Fruit fly (Drosophila melanogaster): Measurements from ENCODE around the gene Peritrophin-A.
A peak's percentile ranks its signal among the peaks of the same experiment; 100 is the strongest.
"Not testable (repeated sequence)": the region's sequence is repeated elsewhere in the genome, so short reads cannot be mapped to it uniquely, and the experiment has no call there.

Peritrophin-A gene

DNA sequence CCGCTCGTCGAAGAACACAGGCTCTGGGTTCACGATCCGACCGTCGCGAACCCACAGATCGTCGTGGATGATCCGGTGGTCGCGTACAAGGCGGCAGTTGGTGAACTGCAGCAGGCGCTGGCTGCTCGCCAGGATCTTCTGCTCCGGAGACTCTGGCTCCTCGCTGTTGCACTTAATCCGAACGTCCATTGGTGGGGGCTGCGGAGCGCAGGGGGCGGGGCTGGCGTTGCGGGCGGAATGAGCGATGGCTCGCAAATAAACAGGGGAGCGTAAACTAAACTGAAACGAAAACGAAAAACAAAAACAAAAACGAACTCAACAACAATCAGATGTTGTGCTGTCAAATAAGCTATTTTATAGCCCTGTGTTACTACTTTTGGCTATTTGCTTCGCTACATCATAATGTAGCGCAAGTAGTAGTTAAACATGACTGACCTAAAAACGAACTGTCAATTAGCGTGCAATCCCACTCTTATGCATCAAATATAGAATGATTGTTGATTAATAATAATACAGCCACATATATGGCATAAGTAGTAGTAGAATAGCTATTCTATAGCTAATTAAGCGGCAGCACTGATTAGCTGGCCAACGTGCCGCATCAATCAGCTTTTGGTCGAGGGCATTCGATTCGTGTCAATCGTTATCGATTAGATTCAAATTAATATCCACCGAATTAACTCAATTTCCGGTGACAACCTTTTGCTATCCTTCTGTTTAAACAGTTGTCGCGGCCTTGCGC, 12.6 kb downstream of the Peritrophin-A start, which contains the start of gene CG17065:
Gene CG17065 (minus strand): TSS at position 351 of the 742 bp plus-strand sequence.
- TF ChIP-seq Ets96B (tag; optimal IDR thresholded peaks at IDR 0.05) (peak; percentile 25), CG3919 (GFP tag; optimal IDR thresholded peaks at IDR 0.05) (peak; percentile 12), CG11762 (GFP tag; optimal IDR thresholded peaks at IDR 0.05; ENCODE audit: insufficient read depth) (no peak), CG31627 (GFP tag; optimal IDR thresholded peaks at IDR 0.05) (peak; percentile 29), Blimp-1 (GFP tag; optimal IDR thresholded peaks at IDR 0.05) (no peak), Hr4 (GFP tag; optimal IDR thresholded peaks at IDR 0.05) (peak; percentile 26), CG10631 (GFP tag; optimal IDR thresholded peaks at IDR 0.05) (peak; percentile 7), dac (GFP tag; optimal IDR thresholded peaks at IDR 0.05) (no peak), pdm3 (GFP tag; optimal IDR thresholded peaks at IDR 0.05) (peak; percentile 13), svp (GFP tag) (peak; percentile 57), Met (GFP tag; optimal IDR thresholded peaks at IDR 0.05) (peak; percentile 24), Hr39 (GFP tag; optimal IDR thresholded peaks at IDR 0.05) (peak; percentile 31), Sox14 (GFP tag; optimal IDR thresholded peaks at IDR 0.05) (peak; percentile 39), lz (GFP tag; optimal IDR thresholded peaks at IDR 0.05) (peak; percentile 38), topi (GFP tag; optimal IDR thresholded peaks at IDR 0.05) (peak; percentile 16), CG8319 (GFP tag; optimal IDR thresholded peaks at IDR 0.05) (no peak), acj6 (GFP tag; optimal IDR thresholded peaks at IDR 0.05) (peak; percentile 1), Eip78C (GFP tag) (peak; percentile 72), CG3032 (tag; optimal IDR thresholded peaks at IDR 0.05) (peak; percentile 1), CG4318 (GFP tag; optimal IDR thresholded peaks at IDR 0.05) (no peak), fkh (GFP tag; optimal IDR thresholded peaks at IDR 0.05) (peak; percentile 29), Eip75B (GFP tag; optimal IDR thresholded peaks at IDR 0.05) (peak; percentile 20), CG32006 (GFP tag; optimal IDR thresholded peaks at IDR 0.05) (peak; percentile 25)

DNA sequence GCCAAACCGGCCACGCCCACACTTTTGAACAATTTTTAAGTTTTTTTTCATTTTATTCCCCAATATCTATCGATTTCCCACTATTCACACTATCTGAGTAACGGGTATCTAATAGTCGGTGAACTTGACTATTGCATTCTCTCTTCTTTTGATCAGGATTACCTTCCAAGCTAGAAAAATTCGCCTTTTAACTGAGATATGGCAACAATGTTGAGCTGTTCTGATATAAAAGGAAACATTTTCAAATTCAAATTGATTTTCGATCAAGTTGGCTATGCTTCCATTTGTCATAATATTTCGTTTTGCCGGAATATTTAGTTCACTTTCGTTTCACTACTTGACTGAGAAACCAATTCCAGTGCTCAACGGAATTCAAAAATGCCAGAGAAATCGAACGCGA, 14.5 kb downstream of the Peritrophin-A start, which contains the start of gene CG42577:
Gene CG42577 (plus strand): TSS at position 301 of the 400 bp plus-strand sequence.
- not testable (repeated sequence) for TF ChIP-seq CG3032 (tag; optimal IDR thresholded peaks at IDR 0.05); Lpt (GFP tag; optimal IDR thresholded peaks at IDR 0.05); pdm3 (GFP tag; optimal IDR thresholded peaks at IDR 0.05)

DNA sequence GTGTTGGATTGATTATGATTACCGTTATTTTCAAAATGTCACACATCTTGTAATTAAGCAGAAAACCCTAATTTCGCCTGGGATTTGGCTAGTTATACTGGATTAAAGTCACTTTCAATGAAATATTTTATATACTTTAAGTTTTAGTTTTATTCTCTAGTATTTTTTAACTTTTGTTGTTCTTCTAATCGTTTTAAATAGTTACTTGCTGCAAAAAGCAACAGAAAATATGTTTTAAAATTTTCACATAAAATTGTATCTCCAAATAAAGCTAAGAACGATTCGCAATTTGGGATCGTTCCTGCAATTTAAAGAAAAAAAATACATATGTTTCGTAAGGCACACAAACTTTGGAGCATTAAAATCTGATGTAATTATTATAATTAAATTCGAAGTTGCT, 25.2 kb downstream of the Peritrophin-A start, which contains the start of gene Inx6:
Gene Inx6 (minus strand): TSS at position 101 of the 400 bp plus-strand sequence.
- TF ChIP-seq Eip75B (GFP tag; optimal IDR thresholded peaks at IDR 0.05) (no peak), Met (GFP tag; optimal IDR thresholded peaks at IDR 0.05) (no peak), Sox14 (GFP tag; optimal IDR thresholded peaks at IDR 0.05) (no peak), vri (GFP tag; optimal IDR thresholded peaks at IDR 0.05) (no peak), topi (GFP tag; optimal IDR thresholded peaks at IDR 0.05) (no peak), CG8319 (GFP tag; optimal IDR thresholded peaks at IDR 0.05) (no peak), OdsH (GFP tag; optimal IDR thresholded peaks at IDR 0.05) (no peak), cyc (GFP tag; optimal IDR thresholded peaks at IDR 0.05) (no peak), Ets21C (GFP tag; optimal IDR thresholded peaks at IDR 0.05) (no peak), CG11294 (GFP tag; IDR thresholded peaks at IDR 0.05) (no peak), CG6163 (GFP tag; IDR thresholded peaks at IDR 0.05) (no peak), net (GFP tag; optimal IDR thresholded peaks at IDR 0.05) (no peak), Sox102F (GFP tag; optimal IDR thresholded peaks at IDR 0.05) (no peak)
